Worm (Caenorhabditis elegans) whole organism, L4 larva: ENCODE results near the gene srbc-60.

ENCODE experiments used
- D1046.2 ChIP-seq: fragments of 200-800 bp; sonication (Bioruptor generic); IDR thresholded peaks from 2 replicates; pipeline ENCODE4 v1.3.6; 2022; ENCODE audit warnings: missing genetic modification characterization, missing compliant biosample characterization
- F10B5.3 ChIP-seq: sonication (generic microtip); optimal IDR thresholded peaks from 2 replicates; lab custom pipeline; 2016; ENCODE audit warnings: mild to moderate bottlenecking, missing genetic modification characterization, missing compliant biosample characterization
- F26F4.8 ChIP-seq: fragments of 200-800 bp; sonication (Bioruptor generic); conservative IDR thresholded peaks from 2 replicates; pipeline ENCODE4 v1.3.6; 2022; ENCODE audit warnings: missing genetic modification characterization, missing compliant biosample characterization
- F37D6.2 ChIP-seq: sonication (generic microtip); optimal IDR thresholded peaks from 2 replicates; lab custom pipeline; 2016; ENCODE audit warnings: mild to moderate bottlenecking, missing genetic modification characterization, missing compliant biosample characterization
- F49E8.2 ChIP-seq: sonication (generic microtip); optimal IDR thresholded peaks from 2 replicates; lab custom pipeline; 2016; ENCODE audit warnings: missing compliant biosample characterization, mild to moderate bottlenecking, missing genetic modification characterization, borderline replicate concordance
- T20F7.1 ChIP-seq: fragments of 200-800 bp; sonication (Bioruptor generic); optimal IDR thresholded peaks from 2 replicates; lab custom pipeline; 2018; ENCODE audit warnings: mild to moderate bottlenecking, missing genetic modification characterization, missing compliant biosample characterization
- T26A8.4 ChIP-seq: fragments of 200-800 bp; sonication (Bioruptor generic); IDR thresholded peaks from 2 replicates; pipeline ENCODE4 v1.3.6; 2022; ENCODE audit warnings: missing genetic modification characterization, missing compliant biosample characterization
- Y48G9A.11 ChIP-seq: fragments of 200-800 bp; sonication (Bioruptor generic); IDR thresholded peaks from 2 replicates; pipeline ENCODE4 v1.3.6; 2022; ENCODE audit warnings: missing genetic modification reagents, missing genetic modification characterization, missing compliant biosample characterization
- Y5F2A.4 ChIP-seq: fragments of 200-800 bp; sonication (Bioruptor generic); optimal IDR thresholded peaks from 2 replicates; lab custom pipeline; 2018; ENCODE audit warnings: mild to moderate bottlenecking, missing genetic modification characterization, missing compliant biosample characterization
- ZK337.2 ChIP-seq: fragments of 200-800 bp; sonication (Bioruptor generic); IDR thresholded peaks from 2 replicates; pipeline ENCODE4 v1.3.6; 2022; ENCODE audit warnings: missing genetic modification reagents, missing genetic modification characterization, missing compliant biosample characterization
- aha-1 ChIP-seq: fragments of 150-350 bp; peaks from one replicate; lab custom pipeline; 2014; ENCODE audit warnings: missing biosample characterization, missing genetic modification characterization
- ama-1 ChIP-seq: fragments of 150-350 bp; optimal IDR thresholded peaks from 2 replicates; lab custom pipeline; 2014; ENCODE audit warnings: inconsistent platforms, mixed read lengths
- arid-1 ChIP-seq: fragments of 200-800 bp; sonication (Bioruptor generic); conservative IDR thresholded peaks from 2 replicates; pipeline ENCODE4 v1.3.6; 2022; ENCODE audit warnings: missing genetic modification reagents, missing genetic modification characterization, missing compliant biosample characterization
- attf-4 ChIP-seq: sonication (generic microtip); optimal IDR thresholded peaks from 3 replicates; lab custom pipeline; 2017; ENCODE audit warnings: missing biosample characterization, missing genetic modification characterization
- ceh-44 ChIP-seq: fragments of 200-800 bp; sonication (Bioruptor generic); IDR thresholded peaks from 2 replicates; pipeline ENCODE4 v1.3.6; 2022; ENCODE audit warnings: missing genetic modification reagents, missing genetic modification characterization, missing compliant biosample characterization
- ceh-82 ChIP-seq: sonication (generic microtip); optimal IDR thresholded peaks from 2 replicates; lab custom pipeline; 2017; ENCODE audit warnings: missing biosample characterization, missing genetic modification characterization
- cey-2 ChIP-seq: sonication (generic microtip); optimal IDR thresholded peaks from 3 replicates; lab custom pipeline; 2017; ENCODE audit warnings: missing genetic modification characterization, mild to moderate bottlenecking, missing compliant biosample characterization, antibody characterized with exemption, borderline replicate concordance; ENCODE audit not compliant: insufficient read depth
- daf-8 ChIP-seq: fragments of 200-800 bp; sonication (Bioruptor generic); IDR thresholded peaks from 2 replicates; pipeline ENCODE4 v1.3.6; 2022; ENCODE audit warnings: missing genetic modification characterization, missing compliant biosample characterization
- dmd-6 ChIP-seq: fragments of 200-800 bp; sonication (Bioruptor generic); IDR thresholded peaks from 2 replicates; pipeline ENCODE4 v1.3.6; 2022; ENCODE audit warnings: missing genetic modification reagents, missing genetic modification characterization, missing compliant biosample characterization
- dmd-8 ChIP-seq: fragments of 200-800 bp; sonication (Bioruptor generic); IDR thresholded peaks from 2 replicates; pipeline ENCODE4 v1.3.6; 2022; ENCODE audit warnings: missing genetic modification characterization, missing compliant biosample characterization
- dmd-9 ChIP-seq: fragments of 200-800 bp; sonication (Bioruptor generic); IDR thresholded peaks from 2 replicates; pipeline ENCODE4 v1.3.6; 2022; ENCODE audit warnings: missing genetic modification reagents, missing genetic modification characterization, missing compliant biosample characterization
- dpl-1 ChIP-seq: fragments of 150-350 bp; optimal IDR thresholded peaks from 2 replicates; lab custom pipeline; 2014; ENCODE audit warnings: missing biosample characterization, missing genetic modification reagents, missing genetic modification characterization
- duxl-1 ChIP-seq: sonication (generic microtip); optimal IDR thresholded peaks from 2 replicates; lab custom pipeline; 2016; ENCODE audit warnings: mild to moderate bottlenecking, missing genetic modification characterization, moderate library complexity, missing compliant biosample characterization; ENCODE audit not compliant: poor library complexity
- egl-27 ChIP-seq: sonication (generic microtip); optimal IDR thresholded peaks from 3 replicates; lab custom pipeline; 2017; ENCODE audit warnings: missing biosample characterization, missing genetic modification reagents, missing genetic modification characterization
- egl-43 ChIP-seq: fragments of 200-800 bp; sonication (Bioruptor generic); IDR thresholded peaks from 2 replicates; pipeline ENCODE4 v1.3.6; 2022; ENCODE audit warnings: missing genetic modification reagents, missing genetic modification characterization, missing compliant biosample characterization
- fos-1 ChIP-seq: fragments of 150-350 bp; optimal IDR thresholded peaks from 2 replicates; lab custom pipeline; 2014; ENCODE audit warnings: missing biosample characterization, missing genetic modification characterization
- hmg-1.1 ChIP-seq: fragments of 200-800 bp; sonication (Bioruptor generic); IDR thresholded peaks from 2 replicates; pipeline ENCODE4 v1.3.6; 2022; ENCODE audit warnings: missing genetic modification reagents, missing genetic modification characterization, missing compliant biosample characterization
- jun-1 ChIP-seq: fragments of 150-350 bp; optimal IDR thresholded peaks from 2 replicates; lab custom pipeline; 2014; ENCODE audit warnings: missing biosample characterization, missing genetic modification reagents, missing genetic modification characterization
- lim-7 ChIP-seq: fragments of 200-800 bp; sonication (Bioruptor generic); IDR thresholded peaks from 2 replicates; pipeline ENCODE4 v1.3.6; 2022; ENCODE audit warnings: missing genetic modification characterization, missing compliant biosample characterization
- lin-1 ChIP-seq: fragments of 200-800 bp; sonication (Bioruptor generic); IDR thresholded peaks from 2 replicates; pipeline ENCODE4 v1.3.6; 2022; ENCODE audit warnings: missing genetic modification reagents, missing genetic modification characterization, missing compliant biosample characterization
- lin-13 ChIP-seq: fragments of 150-350 bp; optimal IDR thresholded peaks from 2 replicates; lab custom pipeline; 2014; ENCODE audit warnings: missing biosample characterization, missing genetic modification reagents, missing genetic modification characterization
- lin-15B ChIP-seq: fragments of 150-350 bp; sonication (generic microtip); optimal IDR thresholded peaks from 3 replicates; lab custom pipeline; 2014; ENCODE audit warnings: missing biosample characterization, missing genetic modification characterization
- lin-29 ChIP-seq: fragments of 200-800 bp; sonication (Bioruptor generic); IDR thresholded peaks from 2 replicates; pipeline ENCODE4 v1.3.6; 2022; ENCODE audit warnings: missing genetic modification reagents, missing genetic modification characterization, missing compliant biosample characterization
- madf-5 ChIP-seq, 2 experiments: fragments of 200-800 bp; sonication (Bioruptor generic); IDR thresholded peaks; 2 replicates each; pipeline ENCODE4 v1.3.6; 2022; ENCODE audit warnings: missing compliant biosample characterization in 2 of 2, missing genetic modification characterization in 2 of 2
- mdt-29 ChIP-seq: fragments of 200-800 bp; sonication (Bioruptor generic); IDR thresholded peaks from 2 replicates; pipeline ENCODE4 v1.3.6; 2022; ENCODE audit warnings: missing genetic modification reagents, missing genetic modification characterization, missing compliant biosample characterization
- mes-2 ChIP-seq: sonication (generic microtip); optimal IDR thresholded peaks from 2 replicates; lab custom pipeline; 2016; ENCODE audit warnings: missing genotype, mild to moderate bottlenecking, missing genetic modification characterization, missing compliant biosample characterization; ENCODE audit not compliant: poor library complexity, severe bottlenecking
- nhr-10 ChIP-seq: fragments of 150-350 bp; optimal IDR thresholded peaks from 2 replicates; lab custom pipeline; 2014; ENCODE audit warnings: missing biosample characterization, missing genetic modification characterization
- nhr-25 ChIP-seq: sonication (generic microtip); optimal IDR thresholded peaks from 2 replicates; lab custom pipeline; 2017; ENCODE audit warnings: missing genetic modification characterization, mild to moderate bottlenecking, missing compliant biosample characterization, antibody characterized with exemption, moderate library complexity, borderline replicate concordance; ENCODE audit not compliant: insufficient read depth
- nhr-41 ChIP-seq: fragments of 200-800 bp; sonication (Bioruptor generic); IDR thresholded peaks from 2 replicates; pipeline ENCODE4 v1.3.6; 2022; ENCODE audit warnings: missing genetic modification reagents, missing genetic modification characterization, missing compliant biosample characterization
- nhr-42 ChIP-seq: fragments of 200-800 bp; sonication (Bioruptor generic); IDR thresholded peaks from 2 replicates; pipeline ENCODE4 v1.3.6; 2022; ENCODE audit warnings: missing genetic modification characterization, missing compliant biosample characterization
- nhr-6 ChIP-seq: fragments of 150-350 bp; optimal IDR thresholded peaks from 2 replicates; lab custom pipeline; 2014; ENCODE audit warnings: missing biosample characterization, missing genetic modification characterization
- nhr-76 ChIP-seq: fragments of 150-350 bp; optimal IDR thresholded peaks from 2 replicates; lab custom pipeline; 2014; ENCODE audit warnings: missing biosample characterization, missing genetic modification characterization
- php-3 ChIP-seq: fragments of 200-800 bp; sonication (Bioruptor generic); IDR thresholded peaks from 2 replicates; pipeline ENCODE4 v1.3.6; 2022; ENCODE audit warnings: missing genetic modification reagents, missing genetic modification characterization, missing compliant biosample characterization
- sdz-12 ChIP-seq: fragments of 200-800 bp; sonication (Bioruptor generic); optimal IDR thresholded peaks from 2 replicates; lab custom pipeline; 2018; ENCODE audit warnings: mild to moderate bottlenecking, missing genetic modification characterization, missing compliant biosample characterization
- snpc-4 ChIP-seq: fragments of 150-350 bp; optimal IDR thresholded peaks from 2 replicates; lab custom pipeline; 2014; ENCODE audit warnings: missing biosample characterization, missing genetic modification characterization
- spr-3 ChIP-seq: fragments of 200-800 bp; sonication (Bioruptor generic); optimal IDR thresholded peaks from 2 replicates; lab custom pipeline; 2018; ENCODE audit warnings: mild to moderate bottlenecking, missing genetic modification characterization, missing compliant biosample characterization
- tag-97 ChIP-seq: fragments of 200-800 bp; sonication (Bioruptor generic); IDR thresholded peaks from 2 replicates; pipeline ENCODE4 v1.3.6; 2022; ENCODE audit warnings: missing genetic modification characterization, missing compliant biosample characterization
- unc-39 ChIP-seq: sonication (generic microtip); optimal IDR thresholded peaks from 2 replicates; lab custom pipeline; 2017; ENCODE audit warnings: missing biosample characterization, missing genetic modification characterization
- zag-1 ChIP-seq: fragments of 150-350 bp; optimal IDR thresholded peaks from 2 replicates; lab custom pipeline; 2014; ENCODE audit warnings: missing biosample characterization, missing genetic modification characterization
- zip-2 ChIP-seq: fragments of 150-350 bp; optimal IDR thresholded peaks from 2 replicates; lab custom pipeline; 2014; ENCODE audit warnings: missing biosample characterization, missing genetic modification characterization

Gene srbc-60

ce11 chrV:779999-780398 lies at the start of gene srbc-60:
srbc-60 (plus strand) TSS chrV:780299.
- TF ChIP-seq hmg-1.1 (no peak), arid-1 (GFP tag; lab: Robert Waterston, UW) (no peak), T20F7.1 (GFP tag; lab: Kevin White, UChicago) (no peak), nhr-41 (GFP tag; lab: Robert Waterston, UW) (no peak), dmd-8 (GFP tag; lab: Robert Waterston, UW) (no peak), Y48G9A.11 (GFP tag; lab: Robert Waterston, UW) (no peak), zag-1 (tag; lab: Kevin White, UChicago) (no peak), sdz-12 (GFP tag; lab: Kevin White, UChicago) (no peak), lin-1 (GFP tag; lab: Robert Waterston, UW) (no peak), nhr-6 (tag; lab: Kevin White, UChicago) (no peak), jun-1 (tag; lab: Kevin White, UChicago) (no peak), egl-27 (tag; lab: Kevin White, UChicago) (no peak), nhr-42 (GFP tag; lab: Robert Waterston, UW) (no peak), ama-1 (no peak), egl-43 (GFP tag; lab: Robert Waterston, UW) (no peak), cey-2 (tag; lab: Kevin White, UChicago) (no peak), attf-4 (tag; lab: Kevin White, UChicago) (no peak), daf-8 (GFP tag; lab: Robert Waterston, UW) (no peak), F37D6.2 (tag; lab: Kevin White, UChicago) (no peak)
- TF ChIP-seq, all 104 proteins: peak for 0

- TF ChIP-seq F26F4.8 (GFP tag; lab: Robert Waterston, UW) = no peak
- TF ChIP-seq lim-7 (GFP tag; lab: Robert Waterston, UW) = no peak
- TF ChIP-seq dmd-9 (GFP tag; lab: Robert Waterston, UW) = no peak
- TF ChIP-seq tag-97 = no peak
- TF ChIP-seq snpc-4 (tag; lab: Kevin White, UChicago) = no peak
- peak; percentile 97 for TF ChIP-seq aha-1 (tag; lab: Kevin White, UChicago)
- TF ChIP-seq duxl-1 (tag; lab: Kevin White, UChicago) = peak; percentile 73
- TF ChIP-seq madf-5 (GFP tag; IDR thresholded peaks at IDR 0.05; lab: Robert Waterston, UW) = no peak
- no peak for TF ChIP-seq lin-15B (tag; lab: Kevin White, UChicago)
- peak; percentile 97 for TF ChIP-seq nhr-10
- peak; percentile 9 for TF ChIP-seq spr-3 (GFP tag; lab: Kevin White, UChicago)
- peak; percentile 89 for TF ChIP-seq T26A8.4 (GFP tag; lab: Robert Waterston, UW)
- TF ChIP-seq nhr-42 (GFP tag; lab: Robert Waterston, UW) = peak; percentile 68
- TF ChIP-seq T20F7.1 (GFP tag; lab: Kevin White, UChicago) = peak; percentile 62
- peak; percentile 64 for TF ChIP-seq jun-1 (tag; lab: Kevin White, UChicago)
- TF ChIP-seq mdt-29 (GFP tag; lab: Robert Waterston, UW) = peak; percentile 98
- peak; percentile 67 for TF ChIP-seq fos-1 (tag; lab: Kevin White, UChicago)
- TF ChIP-seq unc-39 = no peak
- peak; percentile 71 for TF ChIP-seq mes-2 (tag; lab: Kevin White, UChicago)
- no peak for TF ChIP-seq F10B5.3
- TF ChIP-seq ceh-44 (GFP tag; lab: Robert Waterston, UW) = no peak
- TF ChIP-seq lin-13 (GFP tag; lab: Kevin White, UChicago) = no peak
- peak; percentile 98 for TF ChIP-seq dmd-6
- no peak for TF ChIP-seq dmd-8 (GFP tag; lab: Robert Waterston, UW)
- no peak for TF ChIP-seq nhr-25
- no peak for TF ChIP-seq ZK337.2 (GFP tag; lab: Robert Waterston, UW)
- no peak; the same call in 1 of the 2 replicates for TF ChIP-seq nhr-41 (GFP tag; lab: Robert Waterston, UW)
- TF ChIP-seq Y5F2A.4 (GFP tag; lab: Kevin White, UChicago) = no peak
- TF ChIP-seq ceh-82 (tag; lab: Kevin White, UChicago) = no peak
- no peak for TF ChIP-seq F49E8.2 (tag; lab: Kevin White, UChicago)
- peak; percentile 2 for TF ChIP-seq dpl-1 (GFP tag; lab: Kevin White, UChicago)
- TF ChIP-seq egl-43 (GFP tag; lab: Robert Waterston, UW) = peak; percentile 65; the same call in 1 of the 2 replicates
- TF ChIP-seq nhr-76 (tag; lab: Kevin White, UChicago) = no peak
- TF ChIP-seq lin-29 = no peak
- TF ChIP-seq zip-2 (tag; lab: Kevin White, UChicago) = peak; percentile 37
- TF ChIP-seq daf-8 (GFP tag; lab: Robert Waterston, UW) = no peak
- no peak for TF ChIP-seq D1046.2 (GFP tag; lab: Robert Waterston, UW)
- TF ChIP-seq php-3 (GFP tag; lab: Robert Waterston, UW) = peak; percentile 92
These were observed 48.8 kb upstream of the srbc-60 start for ce11 chrV:731330-731729.
